Fruit fly (Drosophila melanogaster) whole organism, adult: ENCODE results near the gene CG33310.

Source experiments
- CG11617 ChIP-seq: fragments of 200-800 bp; sonication (Bioruptor generic); optimal IDR thresholded peaks from 2 replicates; lab custom pipeline; 2017; ENCODE audit warnings: mild to moderate bottlenecking, missing biosample characterization, missing genetic modification reagents, missing genetic modification characterization
- CG12768 ChIP-seq: fragments of 200-800 bp; sonication (Bioruptor generic); optimal IDR thresholded peaks from 2 replicates; lab custom pipeline; 2017; ENCODE audit warnings: missing biosample characterization, missing genetic modification characterization, mild to moderate bottlenecking, moderate library complexity, missing genetic modification reagents
- CG1620 ChIP-seq: fragments of 200-800 bp; sonication (Bioruptor generic); optimal IDR thresholded peaks from 2 replicates; lab custom pipeline; 2016; ENCODE audit warnings: missing biosample characterization, missing genetic modification characterization
- CG33017 ChIP-seq: fragments of 200-800 bp; sonication (Bioruptor generic); optimal IDR thresholded peaks from 2 replicates; lab custom pipeline; 2018; ENCODE audit warnings: missing biosample characterization, mild to moderate bottlenecking, missing genetic modification characterization, moderate library complexity
- Clk ChIP-seq: fragments of 200-800 bp; sonication (Bioruptor generic); optimal IDR thresholded peaks from 2 replicates; lab custom pipeline; 2017; ENCODE audit warnings: missing biosample characterization, missing genetic modification characterization
- Mnt ChIP-seq: fragments of 200-800 bp; sonication (Bioruptor generic); optimal IDR thresholded peaks from 2 replicates; lab custom pipeline; 2016; ENCODE audit warnings: missing biosample characterization, mild to moderate bottlenecking, missing genetic modification characterization
- bab1 ChIP-seq: fragments of 200-800 bp; sonication (Bioruptor generic); optimal IDR thresholded peaks from 3 replicates; lab custom pipeline; 2019; ENCODE audit warnings: missing biosample characterization, mild to moderate bottlenecking, missing genetic modification characterization, moderate library complexity
- cic ChIP-seq: fragments of 200-800 bp; sonication (Bioruptor generic); optimal IDR thresholded peaks from 2 replicates; lab custom pipeline; 2017; ENCODE audit warnings: missing biosample characterization, mild to moderate bottlenecking, missing genetic modification characterization, moderate library complexity
- kay ChIP-seq: fragments of 200-800 bp; sonication (Bioruptor generic); peaks from one replicate; lab custom pipeline; 2016; ENCODE audit warnings: missing biosample characterization, missing genetic modification characterization, borderline replicate concordance
- ovo ChIP-seq: fragments of 200-800 bp; sonication (Bioruptor generic); optimal IDR thresholded peaks from 2 replicates; lab custom pipeline; 2016; ENCODE audit warnings: missing biosample characterization, missing genetic modification characterization
- pad ChIP-seq: fragments of 200-800 bp; sonication (Bioruptor generic); optimal IDR thresholded peaks from 3 replicates; lab custom pipeline; 2017; ENCODE audit warnings: missing biosample characterization, missing genetic modification characterization, mild to moderate bottlenecking, moderate library complexity, missing genetic modification reagents
- tj ChIP-seq: fragments of 200-800 bp; sonication (Bioruptor generic); optimal IDR thresholded peaks from 3 replicates; lab custom pipeline; 2017; ENCODE audit warnings: missing biosample characterization, mild to moderate bottlenecking, missing genetic modification characterization, moderate library complexity
- toe ChIP-seq: fragments of 200-800 bp; sonication (Bioruptor generic); optimal IDR thresholded peaks from 2 replicates; lab custom pipeline; 2016; ENCODE audit warnings: missing biosample characterization, missing genetic modification characterization

The CG33310 gene

DNA sequence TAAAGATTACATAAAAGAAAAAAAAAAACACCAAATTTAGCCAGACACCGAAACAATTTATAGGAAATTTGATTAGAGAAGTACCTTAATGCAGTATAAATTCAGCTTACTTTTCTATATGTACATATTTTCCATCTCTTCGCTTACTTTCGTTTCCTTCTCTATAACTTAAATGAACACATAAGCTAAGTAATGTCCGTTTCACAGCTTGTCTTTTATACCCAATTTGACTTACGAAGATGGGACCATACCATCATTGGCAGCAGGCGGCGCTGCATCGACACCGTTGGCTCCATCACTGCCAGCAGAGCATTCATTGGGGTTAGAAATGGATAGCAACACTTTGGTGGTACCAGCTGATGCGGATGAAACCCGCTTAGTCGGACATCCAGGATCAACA, 43.5 kb downstream of the CG33310 start, which contains the start of gene vig:
Gene vig (minus strand): TSS at position 101 of the 400 bp plus-strand sequence.
- TF ChIP-seq kay, result no peak

- TF ChIP-seq toe (GFP tag; lab: Kevin White, UChicago) (no peak), Clk (GFP tag; lab: Kevin White, UChicago) (no peak), CG12768 (GFP tag; lab: Kevin White, UChicago) (no peak), Mnt (GFP tag; lab: Kevin White, UChicago) (no peak), CG1620 (GFP tag; lab: Kevin White, UChicago) (no peak), tj (GFP tag; lab: Kevin White, UChicago) (no peak), CG11617 (GFP tag; lab: Kevin White, UChicago) (no peak), bab1 (GFP tag; lab: Kevin White, UChicago) (no peak), pad (GFP tag; lab: Kevin White, UChicago) (no peak), cic (GFP tag; lab: Kevin White, UChicago) (no peak), CG33017 (no peak), ovo (GFP tag; lab: Kevin White, UChicago) (no peak), kay (no peak)
These were observed 47.8 kb downstream of the CG33310 start, which contains the start of gene wwk for dm6 chr2L:15074465-15074864. TSS of gene wwk (plus strand) at chr2L:15074776.
